Worm (Caenorhabditis elegans): ENCODE measurements around the gene F49C5.3.

The F49C5.3 gene

DNA sequence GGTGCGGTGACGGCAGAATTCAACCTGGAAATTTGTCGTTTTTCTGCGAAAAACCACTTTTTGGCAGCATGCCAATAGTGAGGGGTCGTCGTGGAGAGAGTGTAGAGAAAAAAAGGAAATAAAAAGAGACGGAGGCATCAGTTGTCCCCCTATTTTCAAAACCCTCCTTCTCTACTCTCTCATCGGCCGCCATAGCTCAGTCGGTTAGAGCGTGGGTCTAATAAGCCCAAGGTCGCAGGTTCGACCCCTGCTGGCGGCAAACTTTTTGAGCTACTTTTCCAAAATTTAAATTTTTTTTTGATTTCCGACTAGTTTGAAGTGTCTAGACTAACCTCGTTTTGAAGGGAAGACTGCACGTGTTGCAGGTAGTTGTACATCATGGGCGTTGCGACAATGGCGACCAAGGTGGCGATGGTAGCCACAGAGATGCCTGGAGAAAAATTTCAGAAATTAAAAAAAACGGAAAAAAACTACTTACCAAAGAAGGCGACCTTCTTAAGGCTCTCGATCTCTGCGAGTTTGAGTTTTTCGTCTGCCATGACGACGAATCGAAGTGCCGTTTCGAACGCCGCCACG, 41.7 kb upstream of the F49C5.3 start, which contains the start of gene col-85:
Gene col-85, minus strand, starts transcription at position 540 of the 576 bp plus-strand sequence.
- peak; percentile 91 for TF ChIP-seq tbx-8 (GFP tag; optimal IDR thresholded peaks at IDR 0.05)
- TF ChIP-seq mep-1 (tag; optimal IDR thresholded peaks at IDR 0.05): peak; percentile 58
- peak; percentile 97 for TF ChIP-seq sptf-1 (tag; optimal IDR thresholded peaks at IDR 0.05)
- TF ChIP-seq ceh-83 (GFP tag; optimal IDR thresholded peaks at IDR 0.05): peak; percentile 96
- TF ChIP-seq ham-2 (GFP tag; optimal IDR thresholded peaks at IDR 0.05): peak; percentile 94
- TF ChIP-seq unc-120 (tag; optimal IDR thresholded peaks at IDR 0.05; ENCODE audit: poor library complexity, severe bottlenecking): peak; percentile 94
- no peak for TF ChIP-seq hlh-1 (tag; optimal IDR thresholded peaks at IDR 0.05)
- no peak for TF ChIP-seq snpc-4 (tag; optimal IDR thresholded peaks at IDR 0.05)
- peak; percentile 48 for TF ChIP-seq lsy-2 (tag; optimal IDR thresholded peaks at IDR 0.05)
- peak; percentile 91 for TF ChIP-seq lin-32 (GFP tag; optimal IDR thresholded peaks at IDR 0.05)
- TF ChIP-seq zip-8 (tag; optimal IDR thresholded peaks at IDR 0.05): no peak
- TF ChIP-seq mab-5 (tag; optimal IDR thresholded peaks at IDR 0.05): peak; percentile 49
- TF ChIP-seq cnd-1 (tag; optimal IDR thresholded peaks at IDR 0.05): peak; percentile 89
- TF ChIP-seq pha-4 (tag; optimal IDR thresholded peaks at IDR 0.05): peak; percentile 18
- TF ChIP-seq ceh-39 (tag; optimal IDR thresholded peaks at IDR 0.05): peak; percentile 1
- TF ChIP-seq unc-62 (GFP tag; optimal IDR thresholded peaks at IDR 0.05): peak; percentile 23
- peak; percentile 98 for TF ChIP-seq mls-2 (tag; optimal IDR thresholded peaks at IDR 0.05)
- TF ChIP-seq elt-1 (tag; optimal IDR thresholded peaks at IDR 0.05; ENCODE audit: borderline replicate concordance, insufficient read depth): peak; percentile 10
- TF ChIP-seq blmp-1 (tag; optimal IDR thresholded peaks at IDR 0.05): no peak
- peak; percentile 45 for TF ChIP-seq nhr-237 (tag; optimal IDR thresholded peaks at IDR 0.05)
- peak; percentile 94 for TF ChIP-seq bed-3 (GFP tag; optimal IDR thresholded peaks at IDR 0.05)
- no peak for TF ChIP-seq nhr-2 (tag; optimal IDR thresholded peaks at IDR 0.05)
- peak; percentile 4 for TF ChIP-seq elt-3 (tag; optimal IDR thresholded peaks at IDR 0.05)
- TF ChIP-seq nhr-28 (tag; optimal IDR thresholded peaks at IDR 0.05): peak; percentile 72
- peak; percentile 94 for TF ChIP-seq drap-1 (GFP tag; optimal IDR thresholded peaks at IDR 0.05)
- TF ChIP-seq ztf-11 (tag; optimal IDR thresholded peaks at IDR 0.05): peak; percentile 40
- no peak for TF ChIP-seq nhr-76 (tag; optimal IDR thresholded peaks at IDR 0.05)
- peak; percentile 15 for TF ChIP-seq lin-13 (tag; optimal IDR thresholded peaks at IDR 0.05)
- TF ChIP-seq unc-39 (tag; optimal IDR thresholded peaks at IDR 0.05): peak; percentile 50
- TF ChIP-seq sem-2 (GFP tag; optimal IDR thresholded peaks at IDR 0.05): peak; percentile 86
- peak; percentile 47 for TF ChIP-seq ces-1 (GFP tag; optimal IDR thresholded peaks at IDR 0.05)
- peak; percentile 94 for TF ChIP-seq ceh-43 (GFP tag; optimal IDR thresholded peaks at IDR 0.05)
- peak; percentile 95 for TF ChIP-seq M03D4.4 (tag; optimal IDR thresholded peaks at IDR 0.05)
- TF ChIP-seq flh-1 (GFP tag; optimal IDR thresholded peaks at IDR 0.05): peak; percentile 92
- peak; percentile 38 for TF ChIP-seq nhr-12 (tag; optimal IDR thresholded peaks at IDR 0.05)

- TF ChIP-seq elt-3 (tag; optimal IDR thresholded peaks at IDR 0.05): no peak
- no peak for TF ChIP-seq flh-1 (GFP tag; optimal IDR thresholded peaks at IDR 0.05)
- no peak for TF ChIP-seq mls-2 (tag; optimal IDR thresholded peaks at IDR 0.05)
- no peak for TF ChIP-seq mep-1 (tag; optimal IDR thresholded peaks at IDR 0.05)
- no peak for TF ChIP-seq ceh-43 (GFP tag; optimal IDR thresholded peaks at IDR 0.05)
- TF ChIP-seq unc-62 (GFP tag; optimal IDR thresholded peaks at IDR 0.05): no peak
- TF ChIP-seq ztf-11 (tag; optimal IDR thresholded peaks at IDR 0.05): no peak
- TF ChIP-seq mab-5 (tag; optimal IDR thresholded peaks at IDR 0.05): no peak
- TF ChIP-seq nhr-76 (tag; optimal IDR thresholded peaks at IDR 0.05): no peak
- no peak for TF ChIP-seq nhr-28 (tag; optimal IDR thresholded peaks at IDR 0.05)
- TF ChIP-seq unc-39 (tag; optimal IDR thresholded peaks at IDR 0.05): no peak
- no peak for TF ChIP-seq cnd-1 (tag; optimal IDR thresholded peaks at IDR 0.05)
- TF ChIP-seq unc-120 (tag; optimal IDR thresholded peaks at IDR 0.05; ENCODE audit: poor library complexity, severe bottlenecking): no peak
- TF ChIP-seq ham-2 (GFP tag; optimal IDR thresholded peaks at IDR 0.05): no peak
- TF ChIP-seq sem-2 (GFP tag; optimal IDR thresholded peaks at IDR 0.05): no peak
- TF ChIP-seq nhr-237 (tag; optimal IDR thresholded peaks at IDR 0.05): no peak
- TF ChIP-seq lsy-2 (tag; optimal IDR thresholded peaks at IDR 0.05): no peak
- no peak for TF ChIP-seq nhr-12 (tag; optimal IDR thresholded peaks at IDR 0.05)
Observed at ce11 chrII:12496981-12497380, 39.3 kb upstream of the F49C5.3 start, which contains the start of gene T21B4.3. T21B4.3 (minus strand) TSS chrII:12497081.

ce11 chrII:12499969-12500368, 36.3 kb upstream of the F49C5.3 start:
- TF ChIP-seq nhr-237 (tag; optimal IDR thresholded peaks at IDR 0.05) (no peak), unc-39 (tag; optimal IDR thresholded peaks at IDR 0.05) (no peak), ces-1 (GFP tag; optimal IDR thresholded peaks at IDR 0.05) (peak; percentile 91), flh-1 (GFP tag; optimal IDR thresholded peaks at IDR 0.05) (no peak)
